Fruit fly (Drosophila melanogaster): ENCODE results near the gene CG17806.
A peak's percentile ranks its signal among the peaks of the same experiment; 100 is the strongest.

CG17806 gene

dm6 chr3R:17809014-17809413 is 6.0 kb upstream of the CG17806 start, which contains the start of gene Odj (continued):
- no peak for TF ChIP-seq CG16815 (GFP tag; optimal IDR thresholded peaks at IDR 0.05)
- TF ChIP-seq Bgb (GFP tag; IDR thresholded peaks at IDR 0.05; ENCODE audit: partially characterized antibody) = peak; percentile 94
- TF ChIP-seq CG31441 (GFP tag; IDR thresholded peaks at IDR 0.05) = no peak
- peak; percentile 96 for TF ChIP-seq Dll (GFP tag; IDR thresholded peaks at IDR 0.05; ENCODE audit: partially characterized antibody)
- TF ChIP-seq Doc3 (GFP tag; IDR thresholded peaks at IDR 0.05; ENCODE audit: partially characterized antibody) = peak; percentile 94
- no peak for TF ChIP-seq tio (GFP tag; optimal IDR thresholded peaks at IDR 0.05)
- TF ChIP-seq Dfd (GFP tag; optimal IDR thresholded peaks at IDR 0.05) = no peak
- TF ChIP-seq ash1 (GFP tag; optimal IDR thresholded peaks at IDR 0.05) = no peak
- TF ChIP-seq CG14050 (GFP tag; IDR thresholded peaks at IDR 0.05) = no peak
- TF ChIP-seq exex (tag; optimal IDR thresholded peaks at IDR 0.05) = no peak
- no peak for TF ChIP-seq Max (GFP tag; optimal IDR thresholded peaks at IDR 0.05)
- no peak for TF ChIP-seq tup (GFP tag; optimal IDR thresholded peaks at IDR 0.05)
- peak; percentile 75 for TF ChIP-seq CG10267 (tag; optimal IDR thresholded peaks at IDR 0.05)
- no peak for TF ChIP-seq CG18764 (GFP tag; optimal IDR thresholded peaks at IDR 0.05)
- TF ChIP-seq CG15514 (GFP tag; optimal IDR thresholded peaks at IDR 0.05) = peak; percentile 25
- TF ChIP-seq Opbp (GFP tag; IDR thresholded peaks at IDR 0.05; ENCODE audit: partially characterized antibody) = peak; percentile 93
- no peak for TF ChIP-seq CTCF (GFP tag; optimal IDR thresholded peaks at IDR 0.05)
- TF ChIP-seq dmrt11E (tag; optimal IDR thresholded peaks at IDR 0.05) = no peak
- no peak for TF ChIP-seq CG9609 (GFP tag; optimal IDR thresholded peaks at IDR 0.05)
- peak; percentile 48; the same call in 1 of the 2 replicates for TF ChIP-seq vvl (GFP tag; IDR thresholded peaks at IDR 0.05)
- no peak for TF ChIP-seq HmgD (GFP tag; optimal IDR thresholded peaks at IDR 0.05)
- no peak for TF ChIP-seq CG18262 (tag; optimal IDR thresholded peaks at IDR 0.05)
- TF ChIP-seq CG7271 (tag; optimal IDR thresholded peaks at IDR 0.05) = no peak
- TF ChIP-seq CG4328 (GFP tag; optimal IDR thresholded peaks at IDR 0.05) = no peak
- TF ChIP-seq CG15269 (tag; optimal IDR thresholded peaks at IDR 0.05) = no peak
- no peak for TF ChIP-seq CG5180 (GFP tag; optimal IDR thresholded peaks at IDR 0.05)
- TF ChIP-seq Fer2 (tag; optimal IDR thresholded peaks at IDR 0.05) = no peak
- peak; percentile 88 for TF ChIP-seq HLH4C (GFP tag; IDR thresholded peaks at IDR 0.05; ENCODE audit: partially characterized antibody)
- TF ChIP-seq schlank (tag; optimal IDR thresholded peaks at IDR 0.05) = no peak
- TF ChIP-seq CG10209 (GFP tag; optimal IDR thresholded peaks at IDR 0.05) = no peak
- TF ChIP-seq mirr (GFP tag; optimal IDR thresholded peaks at IDR 0.05) = no peak
- TF ChIP-seq CG10366 (GFP tag; IDR thresholded peaks at IDR 0.05) = no peak
- peak; percentile 28 for TF ChIP-seq PHDP (tag; optimal IDR thresholded peaks at IDR 0.05)
- no peak for TF ChIP-seq Sox102F (GFP tag; optimal IDR thresholded peaks at IDR 0.05)
- no peak for TF ChIP-seq gcm (GFP tag; optimal IDR thresholded peaks at IDR 0.05)
- TF ChIP-seq CG10431 (GFP tag; optimal IDR thresholded peaks at IDR 0.05) = no peak
- no peak for TF ChIP-seq grn (GFP tag; optimal IDR thresholded peaks at IDR 0.05)
- no peak for TF ChIP-seq CG16779 (GFP tag; IDR thresholded peaks at IDR 0.05)
- no peak for TF ChIP-seq tap (tag; optimal IDR thresholded peaks at IDR 0.05)
- no peak for TF ChIP-seq bsh (GFP tag; optimal IDR thresholded peaks at IDR 0.05)
- TF ChIP-seq Ets97D (GFP tag; optimal IDR thresholded peaks at IDR 0.05) = peak; percentile 11
- TF ChIP-seq sima (GFP tag; optimal IDR thresholded peaks at IDR 0.05) = no peak
- no peak for TF ChIP-seq CG18599 (GFP tag; optimal IDR thresholded peaks at IDR 0.05)
- TF ChIP-seq psq (GFP tag; optimal IDR thresholded peaks at IDR 0.05) = no peak
- no peak for TF ChIP-seq ap (GFP tag; IDR thresholded peaks at IDR 0.05)
- TF ChIP-seq trem (tag; optimal IDR thresholded peaks at IDR 0.05) = peak; percentile 64
- TF ChIP-seq gfzf (GFP tag; optimal IDR thresholded peaks at IDR 0.05) = peak; percentile 47
- TF ChIP-seq Atf6 (GFP tag; IDR thresholded peaks at IDR 0.05) = 0 out of 2 replicates have a peak, but pooled peaks have one; percentile 14
- no peak for TF ChIP-seq Ssrp (tag; optimal IDR thresholded peaks at IDR 0.05)
- peak; percentile 4 for TF ChIP-seq pho (GFP tag; optimal IDR thresholded peaks at IDR 0.05)
